Fruit fly (Drosophila melanogaster): ENCODE data around the gene mRpL22.
A peak's percentile ranks its signal among the peaks of the same experiment; 100 is the strongest.

mRpL22 gene

DNA sequence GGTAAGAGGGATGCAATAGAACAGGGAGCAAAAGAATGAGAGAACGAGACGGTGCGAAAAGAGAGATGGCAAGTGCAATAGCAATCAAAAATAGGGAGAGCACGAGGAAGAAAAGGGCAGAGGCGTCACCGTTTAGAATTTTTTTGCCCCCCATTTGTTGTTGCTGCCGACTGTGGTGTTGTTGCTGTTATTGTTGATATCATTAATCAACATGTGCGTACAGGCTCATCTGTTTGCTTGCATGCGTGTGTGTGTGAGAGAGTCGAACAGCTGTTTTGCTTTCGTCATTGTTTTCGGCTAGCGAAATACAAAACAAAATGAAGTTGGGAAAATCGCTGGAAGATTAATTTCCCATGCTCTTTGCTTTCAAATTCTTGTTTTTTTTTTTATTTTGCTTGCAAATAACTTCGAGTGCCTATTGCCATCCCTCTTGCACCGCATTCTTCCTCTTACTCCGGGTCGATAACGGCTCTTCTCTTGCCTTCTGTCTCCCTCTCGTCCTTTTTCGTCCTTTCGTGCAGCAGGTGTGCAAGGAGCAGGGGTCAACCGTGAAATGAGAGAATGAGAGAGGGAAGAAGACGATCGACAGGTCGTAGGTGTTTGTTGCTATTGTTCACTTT lies 9.5 kb downstream of the mRpL22 start (continued):
- TF ChIP-seq CG8089 (GFP tag; optimal IDR thresholded peaks at IDR 0.05) (no peak), CG1603 (tag; optimal IDR thresholded peaks at IDR 0.05) (no peak), CG8924 (tag; optimal IDR thresholded peaks at IDR 0.05) (peak; percentile 5), CG4404 (GFP tag; IDR thresholded peaks at IDR 0.05) (no peak), Usf (GFP tag; optimal IDR thresholded peaks at IDR 0.05) (no peak), kni (GFP tag; optimal IDR thresholded peaks at IDR 0.05) (no peak), CG11247 (GFP tag; IDR thresholded peaks at IDR 0.05) (no peak), lbe (GFP tag; optimal IDR thresholded peaks at IDR 0.05) (no peak), knrl (GFP tag; IDR thresholded peaks at IDR 0.05; ENCODE audit: partially characterized antibody) (no peak), CG7556 (GFP tag; optimal IDR thresholded peaks at IDR 0.05) (no peak), CG6254 (GFP tag; optimal IDR thresholded peaks at IDR 0.05) (no peak), CG7357 (GFP tag; IDR thresholded peaks at IDR 0.05) (no peak), CG17385 (GFP tag; optimal IDR thresholded peaks at IDR 0.05) (peak; percentile 40), CoRest (tag; optimal IDR thresholded peaks at IDR 0.05) (no peak), psq (GFP tag; optimal IDR thresholded peaks at IDR 0.05) (peak; percentile 18), Aef1 (GFP tag; IDR thresholded peaks at IDR 0.05) (no peak), CG34224 (GFP tag; IDR thresholded peaks at IDR 0.05; ENCODE audit: partially characterized antibody) (0 out of 3 replicates have a peak, but pooled peaks have one; percentile 32), jigr1 (GFP tag; IDR thresholded peaks at IDR 0.05) (no peak), D (optimal IDR thresholded peaks at IDR 0.05) (no peak), D (GFP tag; optimal IDR thresholded peaks at IDR 0.05) (peak; percentile 25), CG4282 (GFP tag; optimal IDR thresholded peaks at IDR 0.05) (no peak), usp (GFP tag; optimal IDR thresholded peaks at IDR 0.05) (no peak), croc (GFP tag; conservative IDR thresholded peaks at IDR 0.05) (no peak), CG2875 (GFP tag; optimal IDR thresholded peaks at IDR 0.05) (no peak), gcm (GFP tag; optimal IDR thresholded peaks at IDR 0.05) (peak; percentile 8), CG1024 (GFP tag; IDR thresholded peaks at IDR 0.05) (no peak), gro (GFP tag; optimal IDR thresholded peaks at IDR 0.05) (no peak), hkb (optimal IDR thresholded peaks at IDR 0.05) (no peak), hkb (GFP tag; IDR thresholded peaks at IDR 0.05) (0 out of 2 replicates have a peak, but pooled peaks have one; percentile 8), CG13287 (GFP tag; IDR thresholded peaks at IDR 0.05; ENCODE audit: partially characterized antibody) (peak; percentile 9; the same call in 1 of the 2 replicates), Eip74EF (GFP tag; optimal IDR thresholded peaks at IDR 0.05) (peak in 1 of 2 experiments; percentile 18), CG9876 (GFP tag; optimal IDR thresholded peaks at IDR 0.05) (no peak), CrebB (tag; optimal IDR thresholded peaks at IDR 0.05) (no peak), dysf (GFP tag; IDR thresholded peaks at IDR 0.05) (no peak), maf-S (GFP tag; optimal IDR thresholded peaks at IDR 0.05) (no peak), Trl (optimal IDR thresholded peaks at IDR 0.05) (peak in 1 of 2 experiments; percentile 17), Trl (GFP tag; optimal IDR thresholded peaks at IDR 0.05) (no peak), CG15696 (tag; optimal IDR thresholded peaks at IDR 0.05) (no peak), CG10543 (GFP tag; optimal IDR thresholded peaks at IDR 0.05) (peak; percentile 10), nau (GFP tag; optimal IDR thresholded peaks at IDR 0.05) (no peak), Tbp (GFP tag; optimal IDR thresholded peaks at IDR 0.05) (no peak), CG32767 (GFP tag; IDR thresholded peaks at IDR 0.05) (no peak), CG9797 (GFP tag; optimal IDR thresholded peaks at IDR 0.05) (no peak), Ada2b (GFP tag; IDR thresholded peaks at IDR 0.05) (no peak), ash1 (GFP tag; optimal IDR thresholded peaks at IDR 0.05) (no peak)

All from whole organism, embryonic.